Fruit fly (Drosophila melanogaster) whole organism, embryonic: ENCODE measurements around the gene Atac2.
A peak's percentile ranks its signal among the peaks of the same experiment; 100 is the strongest.

Source experiments
- Abd-B ChIP-seq: fragments of 200-800 bp; sonication (Bioruptor generic); optimal IDR thresholded peaks from 2 replicates; lab custom pipeline; 2018; ENCODE audit warnings: missing biosample characterization, mild to moderate bottlenecking, missing genetic modification characterization, moderate library complexity
- Atf6 ChIP-seq: fragments of 200-800 bp; sonication (Bioruptor generic); IDR thresholded peaks from 2 replicates; pipeline ENCODE4 v1.3.6; 2022; ENCODE audit warnings: missing biosample characterization, missing genetic modification characterization
- B-H2 ChIP-seq: fragments of 200-800 bp; sonication (Bioruptor generic); optimal IDR thresholded peaks from 2 replicates; lab custom pipeline; 2018; ENCODE audit warnings: missing biosample characterization, mild to moderate bottlenecking, missing genetic modification characterization
- Bgb ChIP-seq: fragments of 200-800 bp; sonication (Bioruptor generic); IDR thresholded peaks from 2 replicates; pipeline ENCODE4 v1.3.6; 2022; ENCODE audit warnings: missing biosample characterization, missing genetic modification characterization; ENCODE audit not compliant: partially characterized antibody
- Blimp-1 ChIP-seq: fragments of 200-800 bp; sonication (Bioruptor generic); optimal IDR thresholded peaks from 3 replicates; lab custom pipeline; 2018; ENCODE audit warnings: missing biosample characterization, missing genetic modification characterization, mild to moderate bottlenecking, moderate library complexity, missing genetic modification reagents
- BtbVII ChIP-seq: fragments of 200-800 bp; sonication (Bioruptor generic); optimal IDR thresholded peaks from 3 replicates; lab custom pipeline; 2017; ENCODE audit warnings: missing biosample characterization, mild to moderate bottlenecking, missing genetic modification characterization
- CG13296 ChIP-seq: fragments of 200-800 bp; sonication (Bioruptor generic); optimal IDR thresholded peaks from 3 replicates; lab custom pipeline; 2018; ENCODE audit warnings: missing biosample characterization, mild to moderate bottlenecking, missing genetic modification characterization
- CG13894 ChIP-seq: fragments of 200-800 bp; sonication (Bioruptor generic); optimal IDR thresholded peaks from 3 replicates; lab custom pipeline; 2018; ENCODE audit warnings: missing biosample characterization, mild to moderate bottlenecking, missing genetic modification characterization, moderate library complexity
- CG15073 ChIP-seq: fragments of 200-800 bp; sonication (Bioruptor generic); optimal IDR thresholded peaks from 2 replicates; lab custom pipeline; 2016; ENCODE audit warnings: missing biosample characterization, missing genetic modification characterization
- CG15601 ChIP-seq: fragments of 200-800 bp; sonication (Bioruptor generic); optimal IDR thresholded peaks from 3 replicates; lab custom pipeline; 2019; ENCODE audit warnings: missing biosample characterization, mild to moderate bottlenecking, missing genetic modification characterization, moderate library complexity
- CG1602 ChIP-seq: fragments of 200-800 bp; sonication (Bioruptor generic); optimal IDR thresholded peaks from 3 replicates; lab custom pipeline; 2016; ENCODE audit warnings: missing biosample characterization, missing genetic modification characterization
- CG1647 ChIP-seq: fragments of 200-800 bp; sonication (Bioruptor generic); optimal IDR thresholded peaks from 3 replicates; lab custom pipeline; 2016; ENCODE audit warnings: missing biosample characterization, missing genetic modification characterization
- CG16813 ChIP-seq: fragments of 200-800 bp; sonication (Bioruptor generic); IDR thresholded peaks from 3 replicates; pipeline ENCODE4 v1.3.6; 2022; ENCODE audit warnings: missing biosample characterization, missing genetic modification characterization; ENCODE audit not compliant: partially characterized antibody
- CG17328 ChIP-seq: fragments of 200-800 bp; sonication (Bioruptor generic); IDR thresholded peaks from 2 replicates; pipeline ENCODE4 v1.3.6; 2022; ENCODE audit warnings: missing biosample characterization, missing genetic modification characterization
- CG17829 ChIP-seq: fragments of 200-800 bp; optimal IDR thresholded peaks from 2 replicates; lab custom pipeline; 2019; ENCODE audit warnings: missing biosample characterization, mild to moderate bottlenecking, missing genetic modification characterization, moderate library complexity
- CG18011 ChIP-seq: fragments of 200-800 bp; sonication (Bioruptor generic); optimal IDR thresholded peaks from 2 replicates; lab custom pipeline; 2017; ENCODE audit warnings: missing biosample characterization, missing genetic modification characterization, mild to moderate bottlenecking, moderate library complexity, missing genotype
- CG18262 ChIP-seq: fragments of 200-800 bp; optimal IDR thresholded peaks from 3 replicates; lab custom pipeline; 2019; ENCODE audit warnings: missing biosample characterization, mild to moderate bottlenecking, missing genetic modification characterization, moderate library complexity
- CG3847 ChIP-seq: fragments of 200-800 bp; sonication (Bioruptor generic); IDR thresholded peaks from 2 replicates; pipeline ENCODE4 v1.3.6; 2022; ENCODE audit warnings: missing biosample characterization, missing genetic modification characterization
- CG7963 ChIP-seq: fragments of 200-800 bp; sonication (Bioruptor generic); IDR thresholded peaks from 3 replicates; pipeline ENCODE4 v1.3.6; 2022; ENCODE audit warnings: missing biosample characterization, missing genetic modification characterization; ENCODE audit not compliant: partially characterized antibody
- CG9609 ChIP-seq: fragments of 200-800 bp; sonication (Bioruptor generic); optimal IDR thresholded peaks from 3 replicates; lab custom pipeline; 2016; ENCODE audit warnings: missing biosample characterization, missing genetic modification characterization
- CG9932 ChIP-seq: fragments of 200-800 bp; sonication (Bioruptor generic); IDR thresholded peaks from 2 replicates; pipeline ENCODE4 v1.3.6; 2022; ENCODE audit warnings: missing biosample characterization, missing genetic modification characterization
- Chrac-16 ChIP-seq: fragments of 200-800 bp; sonication (Bioruptor generic); optimal IDR thresholded peaks from 3 replicates; lab custom pipeline; 2016; ENCODE audit warnings: missing biosample characterization, missing genetic modification characterization
- Deaf1 ChIP-seq: fragments of 200-800 bp; optimal IDR thresholded peaks from 3 replicates; lab custom pipeline; 2019; ENCODE audit warnings: missing biosample characterization, mild to moderate bottlenecking, missing genetic modification characterization, moderate library complexity
- E2f1 ChIP-seq: fragments of 200-800 bp; sonication (Bioruptor generic); IDR thresholded peaks from 2 replicates; pipeline ENCODE4 v1.3.6; 2022; ENCODE audit warnings: missing biosample characterization, missing genetic modification characterization
- Ets65A ChIP-seq: fragments of 200-800 bp; sonication (Bioruptor generic); peaks from one replicate; lab custom pipeline; 2016; ENCODE audit warnings: missing biosample characterization, missing genetic modification characterization
- Hey ChIP-seq: fragments of 200-800 bp; sonication (Bioruptor generic); optimal IDR thresholded peaks from 3 replicates; lab custom pipeline; 2018; ENCODE audit warnings: missing biosample characterization, mild to moderate bottlenecking, missing genetic modification characterization
- Med ChIP-seq: fragments of 200-800 bp; sonication (Bioruptor generic); peaks from one replicate; lab custom pipeline; 2016; ENCODE audit warnings: missing biosample characterization, missing genetic modification characterization, mild to moderate bottlenecking, inconsistent platforms, moderate library complexity
- Mrtf ChIP-seq: fragments of 200-800 bp; sonication (Bioruptor generic); IDR thresholded peaks from 3 replicates; pipeline ENCODE4 v1.3.6; 2022; ENCODE audit warnings: missing biosample characterization, missing genetic modification characterization
- PHDP ChIP-seq: fragments of 200-800 bp; sonication (Bioruptor generic); optimal IDR thresholded peaks from 3 replicates; lab custom pipeline; 2018; ENCODE audit warnings: missing biosample characterization, mild to moderate bottlenecking, missing genetic modification characterization, moderate library complexity
- YL-1 ChIP-seq: fragments of 200-800 bp; sonication (Bioruptor generic); optimal IDR thresholded peaks from 3 replicates; lab custom pipeline; 2017; ENCODE audit warnings: missing biosample characterization, mild to moderate bottlenecking, missing genetic modification characterization
- al ChIP-seq: fragments of 200-800 bp; sonication (Bioruptor generic); IDR thresholded peaks from 2 replicates; pipeline ENCODE4 v1.3.6; 2022; ENCODE audit warnings: missing biosample characterization, missing genetic modification characterization
- az2 ChIP-seq: fragments of 200-800 bp; sonication (Bioruptor generic); optimal IDR thresholded peaks from 3 replicates; lab custom pipeline; 2016; ENCODE audit warnings: missing biosample characterization, missing genetic modification characterization
- chif ChIP-seq, 2 experiments: fragments of 200-800 bp; sonication (Bioruptor generic); optimal IDR thresholded peaks; 3 replicates each; lab custom pipeline; 2016; ENCODE audit warnings: missing biosample characterization in 2 of 2, missing genetic modification characterization in 2 of 2
- crp ChIP-seq, 2 experiments: fragments of 200-800 bp; sonication (Bioruptor generic); optimal IDR thresholded peaks; 2 replicates in 1 of 2; 3 replicates in 1 of 2; lab custom pipeline; 2017; ENCODE audit warnings: missing biosample characterization in 2 of 2, missing genetic modification characterization in 2 of 2, mild to moderate bottlenecking in 1 of 2, moderate library complexity in 1 of 2
- da ChIP-seq: fragments of 200-800 bp; sonication (Bioruptor generic); optimal IDR thresholded peaks from 2 replicates; lab custom pipeline; 2016; ENCODE audit warnings: missing biosample characterization, missing genetic modification characterization
- exex ChIP-seq: fragments of 200-800 bp; sonication (Bioruptor generic); optimal IDR thresholded peaks from 4 replicates; lab custom pipeline; 2018; ENCODE audit warnings: missing biosample characterization, mild to moderate bottlenecking, missing genetic modification characterization, moderate library complexity
- eyg ChIP-seq: fragments of 200-800 bp; sonication (Bioruptor generic); optimal IDR thresholded peaks from 3 replicates; lab custom pipeline; 2016; ENCODE audit warnings: missing biosample characterization, missing genetic modification characterization
- gce ChIP-seq: fragments of 200-800 bp; sonication (Bioruptor generic); IDR thresholded peaks from 3 replicates; pipeline ENCODE4 v1.3.6; 2022; ENCODE audit warnings: missing biosample characterization, missing genetic modification characterization
- gfzf ChIP-seq: fragments of 200-800 bp; sonication (Bioruptor generic); optimal IDR thresholded peaks from 2 replicates; lab custom pipeline; 2016; ENCODE audit warnings: missing biosample characterization, mild to moderate bottlenecking, missing genetic modification characterization, moderate library complexity
- jumu ChIP-seq: fragments of 200-800 bp; sonication (Bioruptor generic); optimal IDR thresholded peaks from 3 replicates; lab custom pipeline; 2016; ENCODE audit warnings: missing biosample characterization, missing genetic modification characterization
- kay ChIP-seq: fragments of 200-800 bp; sonication (Bioruptor generic); optimal IDR thresholded peaks from 2 replicates; lab custom pipeline; 2016; ENCODE audit warnings: missing biosample characterization, missing genetic modification characterization
- lilli ChIP-seq: fragments of 200-800 bp; sonication (Bioruptor generic); optimal IDR thresholded peaks from 3 replicates; lab custom pipeline; 2016; ENCODE audit warnings: missing biosample characterization, missing genetic modification characterization
- lola ChIP-seq, 3 experiments: fragments of >200 bp in 2 of 3; fragments of 200-800 bp in 1 of 3; sonication (Bioruptor generic) in 1 of 3; optimal IDR thresholded peaks; 2 replicates each; lab custom pipeline; 2017 to 2019; ENCODE audit warnings: missing biosample characterization in 3 of 3, missing genetic modification characterization in 3 of 3, mild to moderate bottlenecking in 1 of 3, moderate library complexity in 1 of 3
- maf-S ChIP-seq: fragments of 200-800 bp; sonication (Bioruptor generic); optimal IDR thresholded peaks from 2 replicates; lab custom pipeline; 2016; ENCODE audit warnings: missing biosample characterization, missing genetic modification characterization
- mirr ChIP-seq: fragments of 200-800 bp; sonication (Bioruptor generic); optimal IDR thresholded peaks from 3 replicates; lab custom pipeline; 2018; ENCODE audit warnings: missing biosample characterization, mild to moderate bottlenecking, missing genetic modification characterization
- mld ChIP-seq: fragments of 200-800 bp; sonication (Bioruptor generic); IDR thresholded peaks from 3 replicates; pipeline ENCODE4 v1.3.6; 2022; ENCODE audit warnings: missing biosample characterization, missing genetic modification characterization; ENCODE audit not compliant: partially characterized antibody
- odd ChIP-seq: fragments of 200-800 bp; sonication (Bioruptor generic); optimal IDR thresholded peaks from 2 replicates; lab custom pipeline; 2017; ENCODE audit warnings: missing biosample characterization, mild to moderate bottlenecking, missing genetic modification characterization
- pfk ChIP-seq: fragments of 200-800 bp; sonication (Bioruptor generic); optimal IDR thresholded peaks from 2 replicates; lab custom pipeline; 2018; ENCODE audit warnings: missing biosample characterization, mild to moderate bottlenecking, missing genetic modification characterization, moderate library complexity
- ro ChIP-seq: fragments of 200-800 bp; sonication (Bioruptor generic); IDR thresholded peaks from 2 replicates; pipeline ENCODE4 v1.3.6; 2022; ENCODE audit warnings: missing biosample characterization, missing genetic modification characterization
- sim ChIP-seq: fragments of 200-800 bp; sonication (Bioruptor generic); IDR thresholded peaks from 2 replicates; pipeline ENCODE4 v1.3.6; 2022; ENCODE audit warnings: missing biosample characterization, missing genetic modification characterization
- sna ChIP-seq: fragments of 200-800 bp; sonication (Bioruptor generic); IDR thresholded peaks from 2 replicates; pipeline ENCODE4 v1.3.6; 2022; ENCODE audit warnings: missing biosample characterization, missing genetic modification characterization; ENCODE audit not compliant: partially characterized antibody

The Atac2 gene

dm6 chr2L:18616019-18616418, 4.0 kb upstream of the Atac2 start, which contains the start of gene IFT46 (continued):
- TF ChIP-seq CG15073 (GFP tag; lab: Kevin White, UChicago) (no peak), sna (GFP tag; lab: Robert Waterston, UW) (no peak), CG17328 (GFP tag; lab: Robert Waterston, UW) (peak; percentile 62), eyg (GFP tag; lab: Kevin White, UChicago) (no peak), exex (tag; lab: Kevin White, UChicago) (no peak), CG1647 (GFP tag; lab: Kevin White, UChicago) (no peak), CG16813 (no peak), gce (GFP tag; lab: Robert Waterston, UW) (no peak), mld (no peak), maf-S (GFP tag; lab: Kevin White, UChicago) (no peak), Med (GFP tag; lab: Kevin White, UChicago) (peak; percentile 80), ro (GFP tag; lab: Robert Waterston, UW) (no peak), CG17829 (tag; lab: Kevin White, UChicago) (peak; percentile 3), Bgb (GFP tag; lab: Robert Waterston, UW) (no peak), Abd-B (GFP tag; lab: Kevin White, UChicago) (no peak), lilli (no peak), pfk (GFP tag; lab: Kevin White, UChicago) (no peak), BtbVII (GFP tag; lab: Kevin White, UChicago) (no peak), Ets65A (GFP tag; lab: Kevin White, UChicago) (peak; percentile 88), az2 (GFP tag; lab: Kevin White, UChicago) (peak; percentile 9), CG18262 (tag; lab: Kevin White, UChicago) (peak; percentile 11), jumu (GFP tag; lab: Kevin White, UChicago) (no peak), sim (GFP tag; lab: Robert Waterston, UW) (no peak), PHDP (tag; lab: Kevin White, UChicago) (no peak), Deaf1 (tag; lab: Kevin White, UChicago) (no peak), E2f1 (no peak), mirr (GFP tag; lab: Kevin White, UChicago) (no peak), CG15601 (tag; lab: Kevin White, UChicago) (no peak), Mrtf (GFP tag; lab: Robert Waterston, UW) (no peak), al (GFP tag; lab: Robert Waterston, UW) (no peak), B-H2 (no peak), CG13296 (GFP tag; lab: Kevin White, UChicago) (no peak), chif (GFP tag; optimal IDR thresholded peaks at IDR 0.05; lab: Kevin White, UChicago) (peak in 1 of 2 experiments; percentile 43), Blimp-1 (GFP tag; lab: Kevin White, UChicago) (no peak), gfzf (no peak), Chrac-16 (GFP tag; lab: Kevin White, UChicago) (no peak), da (no peak), YL-1 (no peak), CG7963 (GFP tag; lab: Robert Waterston, UW) (no peak), CG18011 (GFP tag; lab: Kevin White, UChicago) (no peak), crp (GFP tag; optimal IDR thresholded peaks at IDR 0.05; lab: Kevin White, UChicago) (no peak), Hey (tag; lab: Kevin White, UChicago) (no peak), CG13894 (no peak), odd (GFP tag; lab: Kevin White, UChicago) (no peak), Atf6 (GFP tag; lab: Robert Waterston, UW) (no peak), lola (GFP tag; optimal IDR thresholded peaks at IDR 0.05; lab: Kevin White, UChicago) (peak in 1 of 3 experiments; percentile 10), CG9932 (GFP tag; lab: Robert Waterston, UW) (no peak), CG3847 (GFP tag; lab: Robert Waterston, UW) (no peak), CG1602 (GFP tag; lab: Kevin White, UChicago) (no peak), kay (GFP tag; lab: Kevin White, UChicago) (no peak), CG9609 (GFP tag; lab: Kevin White, UChicago) (no peak)
